Worm (Caenorhabditis elegans) whole organism, L4/young adult: ENCODE measurements around the gene F32D8.5.

ENCODE experiments used
- W03F9.2 ChIP-seq: fragments of 150-350 bp; optimal IDR thresholded peaks from 2 replicates; lab custom pipeline; 2014; ENCODE audit warnings: missing biosample characterization, missing genetic modification characterization
- dao-5 ChIP-seq: sonication (generic microtip); optimal IDR thresholded peaks from 2 replicates; lab custom pipeline; 2016; ENCODE audit warnings: missing genotype, missing genetic modification characterization, moderate library complexity, missing compliant biosample characterization
- him-1 ChIP-seq: sonication (generic microtip); optimal IDR thresholded peaks from 2 replicates; lab custom pipeline; 2016; ENCODE audit warnings: missing genotype, missing genetic modification reagents, missing genetic modification characterization, missing compliant biosample characterization

F32D8.5 gene

DNA sequence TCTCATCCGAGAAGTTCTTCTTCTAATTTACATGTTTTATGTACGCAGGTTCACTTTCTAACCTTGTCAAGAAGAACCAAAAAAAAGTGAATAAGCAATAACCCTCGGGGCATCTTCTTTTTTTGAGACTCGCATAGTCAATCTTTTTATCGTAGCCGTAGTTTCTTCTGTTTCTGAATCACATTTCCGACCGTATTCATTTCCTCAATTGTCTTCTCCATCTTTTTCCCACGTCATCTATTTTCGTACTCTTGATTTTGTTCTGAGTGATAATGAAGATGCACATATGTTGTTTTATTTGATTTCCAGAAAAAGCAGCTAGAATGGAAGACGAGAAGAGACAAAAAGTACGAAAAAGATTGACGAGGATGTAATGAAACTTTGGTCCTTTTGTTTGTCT lies 50.3 kb downstream of the F32D8.5 start:
- TF ChIP-seq W03F9.2: no peak
- TF ChIP-seq dao-5 (tag; lab: Kevin White, UChicago): no peak
- no peak for TF ChIP-seq him-1
